Worm (Caenorhabditis elegans) whole organism, young adult: ENCODE measurements around the gene Y7A9D.1.

Experiments
- B0019.2 ChIP-seq: fragments of 200-800 bp; sonication (Bioruptor generic); conservative IDR thresholded peaks from 2 replicates; pipeline ENCODE4 v1.3.6; 2022; ENCODE audit warnings: missing genetic modification reagents, missing genetic modification characterization, missing compliant biosample characterization
- B0035.1 ChIP-seq: sonication (generic microtip); optimal IDR thresholded peaks from 2 replicates; lab custom pipeline; 2016; ENCODE audit warnings: missing genetic modification characterization, mild to moderate bottlenecking, missing compliant biosample characterization, missing genotype, missing genetic modification reagents
- B0336.3 ChIP-seq: fragments of 200-800 bp; sonication (Bioruptor generic); IDR thresholded peaks from 2 replicates; pipeline ENCODE4 v1.3.6; 2022; ENCODE audit warnings: missing genetic modification characterization, missing compliant biosample characterization
- F49E8.2 ChIP-seq: sonication (generic microtip); optimal IDR thresholded peaks from 3 replicates; lab custom pipeline; 2017; ENCODE audit warnings: missing genetic modification characterization, mild to moderate bottlenecking, missing compliant biosample characterization, antibody characterized with exemption, moderate library complexity; ENCODE audit not compliant: insufficient read depth
- F52B5.7 ChIP-seq: sonication (generic microtip); optimal IDR thresholded peaks from 2 replicates; lab custom pipeline; 2016; ENCODE audit warnings: mild to moderate bottlenecking, missing genetic modification characterization, missing compliant biosample characterization
- F57C9.4 ChIP-seq: sonication (generic microtip); optimal IDR thresholded peaks from 2 replicates; lab custom pipeline; 2017; ENCODE audit warnings: mild to moderate bottlenecking, missing genetic modification characterization, missing compliant biosample characterization
- Y56A3A.18 ChIP-seq: fragments of 200-800 bp; sonication (Bioruptor generic); IDR thresholded peaks from 2 replicates; pipeline ENCODE4 v1.3.6; 2022; ENCODE audit warnings: missing genetic modification reagents, missing genetic modification characterization, missing compliant biosample characterization
- Y79H2A.3 ChIP-seq: fragments of 200-800 bp; sonication (Bioruptor generic); conservative IDR thresholded peaks from 2 replicates; pipeline ENCODE4 v1.3.6; 2022; ENCODE audit warnings: missing genetic modification reagents, missing genetic modification characterization, missing compliant biosample characterization
- Y95B8A.8 ChIP-seq: fragments of 200-800 bp; sonication (Bioruptor generic); IDR thresholded peaks from 2 replicates; pipeline ENCODE4 v1.3.6; 2022; ENCODE audit warnings: missing genetic modification reagents, missing genetic modification characterization, missing compliant biosample characterization
- ama-1 ChIP-seq, 3 experiments: fragments of 150-350 bp in 1 of 3; sonication (generic microtip) in 2 of 3; optimal IDR thresholded peaks; 2 replicates each; lab custom pipeline; 2014 to 2018; ENCODE audit warnings: missing biosample characterization in 2 of 3, missing genetic modification characterization in 2 of 3, missing genetic modification reagents in 2 of 3
- aptf-3 ChIP-seq: fragments of 200-800 bp; sonication (Bioruptor generic); IDR thresholded peaks from 2 replicates; pipeline ENCODE4 v1.3.6; 2022; ENCODE audit warnings: missing genetic modification characterization, missing compliant biosample characterization
- atf-7 ChIP-seq: sonication (generic microtip); optimal IDR thresholded peaks from 2 replicates; lab custom pipeline; 2017; ENCODE audit warnings: mild to moderate bottlenecking, missing genetic modification characterization, missing compliant biosample characterization
- athp-1 ChIP-seq: sonication (generic microtip); optimal IDR thresholded peaks from 2 replicates; lab custom pipeline; 2017; ENCODE audit warnings: mild to moderate bottlenecking, missing genetic modification characterization, missing compliant biosample characterization
- attf-5 ChIP-seq: fragments of 200-800 bp; sonication (Bioruptor generic); optimal IDR thresholded peaks from 2 replicates; lab custom pipeline; 2018; ENCODE audit warnings: mild to moderate bottlenecking, missing genetic modification characterization, missing compliant biosample characterization
- bed-1 ChIP-seq: fragments of 200-800 bp; sonication (Bioruptor generic); IDR thresholded peaks from 2 replicates; pipeline ENCODE4 v1.3.6; 2022; ENCODE audit warnings: missing genetic modification reagents, missing genetic modification characterization, missing compliant biosample characterization
- ceh-27 ChIP-seq: fragments of 200-800 bp; sonication (Bioruptor generic); optimal IDR thresholded peaks from 2 replicates; lab custom pipeline; 2018; ENCODE audit warnings: mild to moderate bottlenecking, missing genetic modification characterization, moderate library complexity, missing compliant biosample characterization
- ceh-79 ChIP-seq: sonication (generic microtip); optimal IDR thresholded peaks from 2 replicates; lab custom pipeline; 2017; ENCODE audit warnings: mild to moderate bottlenecking, missing genetic modification characterization, missing compliant biosample characterization
- dpl-1 ChIP-seq: fragments of 150-350 bp; optimal IDR thresholded peaks from 2 replicates; lab custom pipeline; 2014; ENCODE audit warnings: missing biosample characterization, missing genetic modification reagents, missing genetic modification characterization
- efl-1 ChIP-seq: fragments of 150-350 bp; optimal IDR thresholded peaks from 2 replicates; lab custom pipeline; 2014; ENCODE audit warnings: missing biosample characterization, missing genetic modification reagents, missing genetic modification characterization
- egl-18 ChIP-seq: fragments of 200-800 bp; sonication (Bioruptor generic); IDR thresholded peaks from 2 replicates; pipeline ENCODE4 v1.3.6; 2022; ENCODE audit warnings: missing genetic modification reagents, missing genetic modification characterization, missing compliant biosample characterization
- egrh-3 ChIP-seq: fragments of 200-800 bp; sonication (Bioruptor generic); IDR thresholded peaks from 2 replicates; pipeline ENCODE4 v1.3.6; 2022; ENCODE audit warnings: missing genetic modification reagents, missing genetic modification characterization, missing compliant biosample characterization
- ets-4 ChIP-seq: fragments of 200-800 bp; sonication (Bioruptor generic); optimal IDR thresholded peaks from 2 replicates; lab custom pipeline; 2018; ENCODE audit warnings: mild to moderate bottlenecking, missing genetic modification characterization, missing compliant biosample characterization
- gei-17 ChIP-seq: fragments of 200-800 bp; sonication (Bioruptor generic); optimal IDR thresholded peaks from 2 replicates; lab custom pipeline; 2018; ENCODE audit warnings: mild to moderate bottlenecking, missing genetic modification characterization, missing compliant biosample characterization
- hlh-26 ChIP-seq: fragments of 200-800 bp; sonication (Bioruptor generic); conservative IDR thresholded peaks from 2 replicates; pipeline ENCODE4 v1.3.6; 2022; ENCODE audit warnings: missing genetic modification reagents, missing genetic modification characterization, missing compliant biosample characterization
- hmg-1.2 ChIP-seq: fragments of 200-800 bp; sonication (Bioruptor generic); IDR thresholded peaks from 2 replicates; pipeline ENCODE4 v1.3.6; 2022; ENCODE audit warnings: missing genetic modification reagents, missing genetic modification characterization, missing compliant biosample characterization
- lin-35 ChIP-seq, 3 experiments: fragments of 150-350 bp in 2 of 3; sonication (generic microtip) in 1 of 3; optimal IDR thresholded peaks; 2 replicates each; lab custom pipeline; 2014 to 2018; ENCODE audit warnings: missing biosample characterization in 3 of 3, missing genetic modification characterization in 3 of 3, missing genetic modification reagents in 3 of 3
- lin-54 ChIP-seq: fragments of 200-800 bp; sonication (Bioruptor generic); optimal IDR thresholded peaks from 2 replicates; lab custom pipeline; 2018; ENCODE audit warnings: mild to moderate bottlenecking, missing genetic modification characterization, missing compliant biosample characterization
- lir-1 ChIP-seq: fragments of 200-800 bp; sonication (Bioruptor generic); conservative IDR thresholded peaks from 2 replicates; pipeline ENCODE4 v1.3.6; 2022; ENCODE audit warnings: missing genetic modification reagents, missing genetic modification characterization, missing compliant biosample characterization
- lsy-27 ChIP-seq: sonication (generic microtip); optimal IDR thresholded peaks from 2 replicates; lab custom pipeline; 2017; ENCODE audit warnings: missing genetic modification characterization, mild to moderate bottlenecking, missing compliant biosample characterization, antibody characterized with exemption, missing genotype, borderline replicate concordance; ENCODE audit not compliant: insufficient read depth
- madf-10 ChIP-seq: sonication (generic microtip); optimal IDR thresholded peaks from 2 replicates; lab custom pipeline; 2016; ENCODE audit warnings: mild to moderate bottlenecking, missing genetic modification characterization, missing compliant biosample characterization
- nfya-1 ChIP-seq: sonication (generic microtip); optimal IDR thresholded peaks from 2 replicates; lab custom pipeline; 2017; ENCODE audit warnings: antibody characterized with exemption, missing compliant biosample characterization, missing genetic modification characterization, borderline replicate concordance; ENCODE audit not compliant: insufficient read depth
- nfya-2 ChIP-seq: fragments of 200-800 bp; sonication (Bioruptor generic); IDR thresholded peaks from 2 replicates; pipeline ENCODE4 v1.3.6; 2022; ENCODE audit warnings: missing genetic modification reagents, missing genetic modification characterization, missing compliant biosample characterization
- nhr-179 ChIP-seq: sonication (generic microtip); optimal IDR thresholded peaks from 2 replicates; lab custom pipeline; 2016; ENCODE audit warnings: mild to moderate bottlenecking, missing genetic modification characterization, missing compliant biosample characterization
- pbrm-1 ChIP-seq: fragments of 200-800 bp; sonication (Bioruptor generic); IDR thresholded peaks from 2 replicates; pipeline ENCODE4 v1.3.6; 2022; ENCODE audit warnings: missing genetic modification reagents, missing genetic modification characterization, missing compliant biosample characterization
- rcor-1 ChIP-seq: fragments of 200-800 bp; sonication (Bioruptor generic); IDR thresholded peaks from 2 replicates; pipeline ENCODE4 v1.3.6; 2022; ENCODE audit warnings: missing genetic modification reagents, missing genetic modification characterization, missing compliant biosample characterization
- repo-1 ChIP-seq: sonication (generic microtip); optimal IDR thresholded peaks from 2 replicates; lab custom pipeline; 2017; ENCODE audit warnings: mild to moderate bottlenecking, missing genetic modification characterization, missing compliant biosample characterization
- snpc-3.4 ChIP-seq: sonication (generic microtip); optimal IDR thresholded peaks from 2 replicates; lab custom pipeline; 2017; ENCODE audit warnings: missing genetic modification characterization, mild to moderate bottlenecking, missing compliant biosample characterization, antibody characterized with exemption, moderate library complexity, missing genotype, missing genetic modification reagents
- sptf-2 ChIP-seq: fragments of 200-800 bp; sonication (Bioruptor generic); optimal IDR thresholded peaks from 2 replicates; lab custom pipeline; 2018; ENCODE audit warnings: mild to moderate bottlenecking, missing genetic modification characterization, missing compliant biosample characterization
- tbp1 ChIP-seq: fragments of 200-800 bp; sonication (Bioruptor generic); optimal IDR thresholded peaks from 2 replicates; lab custom pipeline; 2018; ENCODE audit warnings: mild to moderate bottlenecking, missing genetic modification characterization, missing compliant biosample characterization
- unc-62 ChIP-seq: fragments of 150-350 bp; optimal IDR thresholded peaks from 2 replicates; lab custom pipeline; 2014; ENCODE audit warnings: missing biosample characterization, missing genetic modification reagents, missing genetic modification characterization
- zfh-2 ChIP-seq: fragments of 200-800 bp; sonication (Bioruptor generic); conservative IDR thresholded peaks from 2 replicates; pipeline ENCODE4 v1.3.6; 2022; ENCODE audit warnings: missing genetic modification reagents, missing genetic modification characterization, missing compliant biosample characterization
- zim-3 ChIP-seq: sonication (generic microtip); optimal IDR thresholded peaks from 2 replicates; lab custom pipeline; 2017; ENCODE audit warnings: mild to moderate bottlenecking, missing genetic modification characterization, moderate library complexity, missing compliant biosample characterization
- ztf-22 ChIP-seq: fragments of 200-800 bp; sonication (Bioruptor generic); optimal IDR thresholded peaks from 2 replicates; lab custom pipeline; 2018; ENCODE audit warnings: mild to moderate bottlenecking, missing genetic modification characterization, moderate library complexity, missing compliant biosample characterization
- ztf-25 ChIP-seq: fragments of 200-800 bp; sonication (Bioruptor generic); IDR thresholded peaks from 2 replicates; pipeline ENCODE4 v1.3.6; 2022; ENCODE audit warnings: missing genetic modification reagents, missing genetic modification characterization, missing compliant biosample characterization
- ztf-6 ChIP-seq: fragments of 200-800 bp; sonication (Bioruptor generic); IDR thresholded peaks from 2 replicates; pipeline ENCODE4 v1.3.6; 2022; ENCODE audit warnings: missing genetic modification reagents, missing genetic modification characterization, missing compliant biosample characterization

The Y7A9D.1 gene

DNA sequence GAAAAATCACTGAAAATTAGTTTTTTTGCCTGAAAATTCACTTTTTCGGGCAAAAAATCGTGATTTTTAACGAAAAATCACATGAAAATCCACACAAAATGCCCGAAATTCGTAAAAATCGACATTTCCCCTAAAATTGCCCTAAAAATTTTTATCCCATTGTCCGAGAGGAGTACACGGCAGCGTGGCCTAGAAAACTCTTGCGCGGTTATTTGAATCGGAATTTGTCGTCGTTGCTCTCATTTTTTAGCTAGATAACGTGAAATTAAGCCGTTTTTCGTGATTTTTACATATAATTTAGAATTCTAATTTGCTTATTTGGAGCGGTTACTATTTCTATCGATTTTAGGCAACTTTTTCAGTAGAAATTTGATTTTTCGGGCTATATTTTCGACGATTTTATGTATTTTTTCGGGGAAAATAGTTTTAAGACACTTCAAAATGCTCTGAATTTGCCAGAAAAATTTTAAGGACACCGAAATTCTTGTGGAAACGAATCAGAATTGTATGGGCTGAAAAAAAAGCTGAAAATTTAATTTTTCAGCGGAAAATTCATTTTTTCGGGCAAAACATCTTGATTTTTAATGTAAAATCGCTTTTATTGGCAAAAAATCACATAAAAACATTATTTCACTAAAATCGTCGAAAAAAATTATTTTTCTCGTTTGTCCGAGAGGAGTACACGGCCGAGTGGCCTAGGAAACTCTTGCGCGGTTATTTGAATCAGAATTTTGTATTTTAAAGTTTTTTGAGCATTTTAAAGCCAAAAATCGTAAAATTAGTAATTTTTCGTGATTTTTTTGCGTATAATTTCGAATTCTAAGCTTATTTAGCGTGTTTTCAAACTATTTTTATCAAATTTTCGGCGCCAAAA, 33.3 kb upstream of the Y7A9D.1 start (continued):
- TF ChIP-seq atf-7 (tag; lab: Kevin White, UChicago) (peak; percentile 38), nfya-2 (GFP tag; lab: Robert Waterston, UW) (no peak), madf-10 (tag; lab: Kevin White, UChicago) (peak; percentile 31), Y56A3A.18 (0 out of 2 replicates have a peak, but pooled peaks have one; percentile 20), egrh-3 (GFP tag; lab: Robert Waterston, UW) (peak; percentile 22; the same call in 1 of the 2 replicates), B0035.1 (tag; lab: Kevin White, UChicago) (peak; percentile 29), unc-62 (GFP tag; lab: Kevin White, UChicago) (no peak), zim-3 (tag; lab: Kevin White, UChicago) (peak; percentile 76), ztf-22 (GFP tag; lab: Kevin White, UChicago) (no peak), ceh-79 (tag; lab: Kevin White, UChicago) (peak; percentile 5), hmg-1.2 (GFP tag; lab: Robert Waterston, UW) (peak; percentile 50), zfh-2 (GFP tag; lab: Robert Waterston, UW) (no peak), rcor-1 (peak; percentile 79), athp-1 (tag; lab: Kevin White, UChicago) (peak; percentile 74), Y95B8A.8 (GFP tag; lab: Robert Waterston, UW) (peak; percentile 74; the same call in 1 of the 2 replicates), F49E8.2 (peak; percentile 79), attf-5 (GFP tag; lab: Kevin White, UChicago) (peak; percentile 58), gei-17 (no peak), B0336.3 (peak; percentile 75), nfya-1 (tag; lab: Kevin White, UChicago) (no peak), ztf-25 (GFP tag; lab: Robert Waterston, UW) (peak; percentile 92), tbp1 (GFP tag; lab: Kevin White, UChicago) (peak; percentile 76), aptf-3 (GFP tag; lab: Robert Waterston, UW) (peak; percentile 61; the same call in 1 of the 2 replicates), egl-18 (GFP tag; lab: Robert Waterston, UW) (0 out of 2 replicates have a peak, but pooled peaks have one; percentile 51), F52B5.7 (peak; percentile 62), repo-1 (tag; lab: Kevin White, UChicago) (peak; percentile 56), nhr-179 (tag; lab: Kevin White, UChicago) (no peak), dpl-1 (GFP tag; lab: Kevin White, UChicago) (peak; percentile 75), B0019.2 (GFP tag; lab: Robert Waterston, UW) (peak; percentile 42; the same call in 1 of the 2 replicates), hlh-26 (no peak), lin-54 (peak; percentile 94), F57C9.4 (tag; lab: Kevin White, UChicago) (peak; percentile 68), Y79H2A.3 (GFP tag; lab: Robert Waterston, UW) (peak; percentile 84), sptf-2 (GFP tag; lab: Kevin White, UChicago) (no peak), bed-1 (0 out of 2 replicates have a peak, but pooled peaks have one; percentile 67), snpc-3.4 (tag; lab: Kevin White, UChicago) (peak; percentile 69), ztf-6 (GFP tag; lab: Robert Waterston, UW) (peak; percentile 52; the same call in 1 of the 2 replicates), ama-1 (optimal IDR thresholded peaks at IDR 0.05; lab: Kevin White, UChicago) (no peak), ama-1 (GFP tag; optimal IDR thresholded peaks at IDR 0.05; lab: Kevin White, UChicago) (peak in 1 of 2 experiments; percentile 44), lin-35 (GFP tag; optimal IDR thresholded peaks at IDR 0.05; lab: Kevin White, UChicago) (peak in 2 of 3 experiments; percentile 31 to 87), pbrm-1 (peak; percentile 56; the same call in 1 of the 2 replicates), lsy-27 (tag; lab: Kevin White, UChicago) (no peak), ets-4 (no peak), ceh-27 (peak; percentile 86), lir-1 (peak; percentile 85), efl-1 (GFP tag; lab: Kevin White, UChicago) (peak; percentile 81)
